Fruit fly (Drosophila melanogaster): ENCODE results near the gene alien.

DNA sequence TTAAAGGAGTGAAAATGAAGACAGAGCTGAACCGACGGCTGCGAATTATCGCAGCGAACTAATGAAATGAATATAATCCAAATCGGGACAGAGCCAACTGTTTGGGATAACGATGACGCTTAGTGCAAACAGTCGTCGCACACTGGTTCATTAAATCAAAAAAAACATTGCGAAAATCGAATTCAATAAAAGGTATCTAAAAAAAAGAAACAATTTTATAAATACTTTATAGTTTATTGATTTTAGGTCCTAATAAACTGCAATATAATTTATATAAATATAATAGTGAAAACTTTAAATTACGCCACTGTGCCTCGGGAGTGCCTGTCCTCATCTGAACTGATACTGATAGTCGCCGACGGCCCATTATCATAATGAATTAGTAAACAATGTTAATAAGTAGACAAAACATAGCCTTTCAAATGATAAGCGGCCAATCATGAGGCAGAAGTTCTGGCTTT, 38.1 kb downstream of the alien start, which contains the start of gene CG31886:
- TF ChIP-seq Abd-B (GFP tag; optimal IDR thresholded peaks at IDR 0.05) = no peak
- TF ChIP-seq Dfd (GFP tag; optimal IDR thresholded peaks at IDR 0.05) = no peak
- TF ChIP-seq psq (GFP tag; optimal IDR thresholded peaks at IDR 0.05) = no peak
- no peak for TF ChIP-seq br (GFP tag; optimal IDR thresholded peaks at IDR 0.05)
- no peak for TF ChIP-seq CG9705 (GFP tag; optimal IDR thresholded peaks at IDR 0.05)
- no peak for TF ChIP-seq Myc (optimal IDR thresholded peaks at IDR 0.05)
- TF ChIP-seq HLH106 (tag; optimal IDR thresholded peaks at IDR 0.05) = no peak
- TF ChIP-seq sv (GFP tag; optimal IDR thresholded peaks at IDR 0.05) = no peak
- TF ChIP-seq N (GFP tag; optimal IDR thresholded peaks at IDR 0.05) = no peak

All from whole organism, wandering third instar larva.